Worm (Caenorhabditis elegans) whole organism, L2 larva: ENCODE results near the gene wht-2.

ENCODE experiments used
- elt-1 ChIP-seq: fragments of 150-350 bp; optimal IDR thresholded peaks from 2 replicates; lab custom pipeline; 2014; ENCODE audit warnings: missing biosample characterization, missing genetic modification characterization
- lin-13 ChIP-seq: fragments of 150-350 bp; optimal IDR thresholded peaks from 2 replicates; lab custom pipeline; 2014; ENCODE audit warnings: missing biosample characterization, missing genetic modification reagents, missing genetic modification characterization
- mdl-1 ChIP-seq, 2 experiments: fragments of 150-350 bp in 1 of 2; sonication (generic microtip) in 1 of 2; optimal IDR thresholded peaks; 2 replicates each; lab custom pipeline; 2017; ENCODE audit warnings: missing biosample characterization in 2 of 2, missing genetic modification characterization in 2 of 2
- nhr-237 ChIP-seq: fragments of 150-350 bp; optimal IDR thresholded peaks from 2 replicates; lab custom pipeline; 2014; ENCODE audit warnings: missing biosample characterization, missing genetic modification characterization
- ztf-4 ChIP-seq: fragments of 150-350 bp; optimal IDR thresholded peaks from 2 replicates; lab custom pipeline; 2014; ENCODE audit warnings: missing biosample characterization, missing genetic modification characterization

DNA sequence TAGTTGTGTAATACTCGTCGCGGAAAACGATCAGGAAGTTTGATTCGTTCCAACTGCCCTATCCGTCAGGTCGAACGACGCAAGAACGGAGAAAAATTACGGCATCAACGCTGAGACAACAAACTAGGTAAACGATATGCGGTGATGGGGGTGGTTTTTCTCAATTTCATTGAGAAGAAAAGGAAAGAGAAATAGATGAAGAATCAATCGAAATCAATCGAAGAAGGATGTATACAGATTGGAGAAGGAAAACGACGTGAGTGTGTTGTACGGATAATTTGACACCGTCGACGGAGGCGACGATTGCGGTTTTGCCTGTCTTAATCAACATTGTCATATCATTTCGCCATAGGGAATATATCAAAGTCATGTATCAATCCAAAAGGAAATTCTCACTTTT lies 23.7 kb downstream of the wht-2 start:
- no peak for TF ChIP-seq mdl-1 (tag; optimal IDR thresholded peaks at IDR 0.05; lab: Kevin White, UChicago)
- no peak for TF ChIP-seq lin-13 (GFP tag; lab: Kevin White, UChicago)
- TF ChIP-seq ztf-4: no peak
- no peak for TF ChIP-seq nhr-237 (tag; lab: Kevin White, UChicago)
- no peak for TF ChIP-seq elt-1 (tag; lab: Kevin White, UChicago)
